Worm (Caenorhabditis elegans) whole organism, mixed stage, embryonic: ENCODE measurements around the gene C43F9.7.

Experiments used
- M03D4.4 ChIP-seq: sonication (generic microtip); optimal IDR thresholded peaks from 2 replicates; lab custom pipeline; 2017; ENCODE audit warnings: mild to moderate bottlenecking, missing genetic modification characterization, missing compliant biosample characterization
- ham-2 ChIP-seq: fragments of 200-800 bp; sonication (Bioruptor generic); optimal IDR thresholded peaks from 2 replicates; lab custom pipeline; 2018; ENCODE audit warnings: mild to moderate bottlenecking, missing genetic modification characterization, missing compliant biosample characterization
- nhr-12 ChIP-seq: fragments of 150-350 bp; optimal IDR thresholded peaks from 2 replicates; lab custom pipeline; 2014; ENCODE audit warnings: missing biosample characterization, missing genetic modification characterization
- nhr-2 ChIP-seq: fragments of 150-350 bp; optimal IDR thresholded peaks from 2 replicates; lab custom pipeline; 2014; ENCODE audit warnings: missing biosample characterization, missing genetic modification characterization
- nhr-237 ChIP-seq: fragments of 150-350 bp; optimal IDR thresholded peaks from 2 replicates; lab custom pipeline; 2014; ENCODE audit warnings: missing biosample characterization, missing genetic modification characterization
- ztf-11 ChIP-seq: fragments of 150-350 bp; optimal IDR thresholded peaks from 2 replicates; lab custom pipeline; 2014; ENCODE audit warnings: missing biosample characterization, missing genetic modification characterization

- TF ChIP-seq nhr-2 (tag; lab: Kevin White, UChicago): no peak
- no peak for TF ChIP-seq M03D4.4 (tag; lab: Kevin White, UChicago)
- TF ChIP-seq nhr-237 (tag; lab: Kevin White, UChicago): no peak
- no peak for TF ChIP-seq nhr-12 (tag; lab: Kevin White, UChicago)
- TF ChIP-seq ztf-11 (tag; lab: Kevin White, UChicago): no peak
- TF ChIP-seq ham-2 (GFP tag; lab: Kevin White, UChicago): no peak
Measured at ce11 chrIV:10620811-10621210, 27.3 kb upstream of the C43F9.7 start, which contains the start of gene R09H10.7.
